Worm (Caenorhabditis elegans) whole organism, late embryonic: ENCODE results near the gene F35H10.2.

ENCODE experiments used
- Y22D7AL.16 ChIP-seq: sonication (generic microtip); optimal IDR thresholded peaks from 2 replicates; lab custom pipeline; 2016; ENCODE audit warnings: missing genetic modification characterization, missing compliant biosample characterization
- hlh-6 ChIP-seq: sonication (generic microtip); optimal IDR thresholded peaks from 2 replicates; lab custom pipeline; 2016; ENCODE audit warnings: missing genotype, missing genetic modification characterization, missing compliant biosample characterization
- unc-55 ChIP-seq: sonication (generic microtip); optimal IDR thresholded peaks from 2 replicates; lab custom pipeline; 2017; ENCODE audit warnings: missing biosample characterization, missing genetic modification reagents, missing genetic modification characterization

DNA sequence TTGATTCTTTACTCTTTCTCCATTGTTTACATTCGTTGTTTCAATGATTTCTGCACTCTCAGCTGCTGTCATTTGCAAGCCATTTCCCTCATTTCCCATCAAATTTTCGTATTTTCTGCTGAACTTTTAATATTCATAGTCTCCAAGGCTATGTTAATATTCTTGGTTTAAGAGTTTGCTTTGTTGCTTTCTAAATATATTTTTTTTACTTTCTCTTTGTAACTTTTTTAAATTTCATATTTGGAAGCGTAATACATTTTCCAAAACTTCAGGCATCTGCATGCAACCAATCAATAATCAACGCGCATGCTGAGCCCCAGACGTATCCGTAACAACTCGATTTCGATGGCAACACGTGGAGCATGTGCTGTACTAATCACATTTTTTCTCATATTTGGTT, 31.8 kb downstream of the F35H10.2 start, which contains the start of gene sqv-1:
- no peak for TF ChIP-seq Y22D7AL.16 (tag; lab: Kevin White, UChicago)
- no peak for TF ChIP-seq hlh-6 (tag; lab: Kevin White, UChicago)
- no peak for TF ChIP-seq unc-55 (GFP tag; lab: Kevin White, UChicago)
